Worm (Caenorhabditis elegans): ENCODE measurements around the gene F09C6.16.

F09C6.16 gene

ce11 chrV:16882260-16882918, 27.4 kb downstream of the F09C6.16 start, which contains the start of the genes F09C6.11 and F09C6.12:
F09C6.11 (minus strand) TSS chrV:16882310.
F09C6.12 (plus strand) TSS chrV:16882868.
- TF ChIP-seq nhr-77 (tag; optimal IDR thresholded peaks at IDR 0.05) (peak; percentile 8), snpc-4 (tag; optimal IDR thresholded peaks at IDR 0.05) (no peak), nhr-20 (tag; optimal IDR thresholded peaks at IDR 0.05) (peak; percentile 47)

DNA sequence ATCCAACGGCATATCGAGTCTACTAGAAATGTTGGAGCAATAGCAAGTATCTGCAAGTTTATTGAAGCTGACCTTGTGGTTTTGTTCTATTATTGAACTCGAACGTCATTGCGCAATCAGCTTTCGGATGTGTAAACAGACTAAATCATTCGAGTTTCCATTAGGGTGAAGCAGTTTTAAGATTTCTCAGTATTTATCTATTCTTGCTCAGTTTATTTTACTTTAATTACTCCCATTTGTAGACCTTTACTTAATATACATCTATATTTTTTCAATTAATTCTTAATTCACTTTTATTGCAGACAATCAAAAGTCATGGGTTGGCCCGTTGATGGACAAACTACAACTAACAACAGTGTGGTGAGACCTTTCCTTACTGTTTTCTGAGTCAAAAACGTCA, 29.1 kb downstream of the F09C6.16 start, which contains the start of gene F09C6.14:
Gene F09C6.14 (plus strand): TSS at position 301 of the 400 bp plus-strand sequence.
- TF ChIP-seq aha-1 (tag; optimal IDR thresholded peaks at IDR 0.05), result no peak
- TF ChIP-seq lin-13 (GFP tag; optimal IDR thresholded peaks at IDR 0.05), result no peak
- TF ChIP-seq unc-130 (tag; optimal IDR thresholded peaks at IDR 0.05), result no peak
- TF ChIP-seq ama-1 (optimal IDR thresholded peaks at IDR 0.05), result no peak
- no peak for TF ChIP-seq grh-1 (GFP tag; IDR thresholded peaks at IDR 0.05)
- TF ChIP-seq sptf-1 (tag; optimal IDR thresholded peaks at IDR 0.05), result no peak
- no peak for TF ChIP-seq lin-35 (GFP tag; optimal IDR thresholded peaks at IDR 0.05)
- no peak for TF ChIP-seq unc-86 (tag; optimal IDR thresholded peaks at IDR 0.05)

ce11 chrV:16880054-16880453, 29.7 kb downstream of the F09C6.16 start, which contains the start of gene F09C6.3:
F09C6.3 (minus strand) TSS chrV:16880154.
- no peak for TF ChIP-seq sox-4 (tag; optimal IDR thresholded peaks at IDR 0.05)
- no peak for TF ChIP-seq ceh-88 (GFP tag; IDR thresholded peaks at IDR 0.05)
- no peak for TF ChIP-seq unc-62 (GFP tag; optimal IDR thresholded peaks at IDR 0.05)
- TF ChIP-seq fkh-8 (tag; optimal IDR thresholded peaks at IDR 0.05), result no peak
- no peak for TF ChIP-seq vab-15 (tag; optimal IDR thresholded peaks at IDR 0.05)
- no peak for TF ChIP-seq ces-1 (GFP tag; optimal IDR thresholded peaks at IDR 0.05)
- no peak for TF ChIP-seq tbx-2 (tag; optimal IDR thresholded peaks at IDR 0.05)
- no peak for TF ChIP-seq pax-3 (tag; optimal IDR thresholded peaks at IDR 0.05)
- no peak for TF ChIP-seq nhr-84 (tag; optimal IDR thresholded peaks at IDR 0.05)
- no peak for TF ChIP-seq efl-3 (GFP tag; optimal IDR thresholded peaks at IDR 0.05)
- TF ChIP-seq nhr-237 (tag; optimal IDR thresholded peaks at IDR 0.05), result no peak
- no peak for TF ChIP-seq mep-1 (tag; optimal IDR thresholded peaks at IDR 0.05)
- no peak for TF ChIP-seq mef-2 (tag; optimal IDR thresholded peaks at IDR 0.05)
- no peak for TF ChIP-seq pqm-1 (tag; optimal IDR thresholded peaks at IDR 0.05)

ce11 chrV:16879532-16879931, 30.2 kb downstream of the F09C6.16 start:
- TF ChIP-seq F16B12.6 (tag; optimal IDR thresholded peaks at IDR 0.05), result no peak
- TF ChIP-seq nhr-71 (tag; optimal IDR thresholded peaks at IDR 0.05), result no peak
- TF ChIP-seq zag-1 (tag; optimal IDR thresholded peaks at IDR 0.05), result no peak

ce11 chrV:16874966-16875365, 34.8 kb downstream of the F09C6.16 start, which contains the start of gene F49A5.10:
F49A5.10 (plus strand) TSS chrV:16875266.
- TF ChIP-seq pax-3 (tag; optimal IDR thresholded peaks at IDR 0.05) (no peak), nhr-19 (GFP tag; conservative IDR thresholded peaks at IDR 0.05) (no peak), fkh-10 (GFP tag; optimal IDR thresholded peaks at IDR 0.05) (no peak), sup-37 (GFP tag; optimal IDR thresholded peaks at IDR 0.05) (no peak), aly-2 (tag; optimal IDR thresholded peaks at IDR 0.05) (no peak), mab-9 (GFP tag; IDR thresholded peaks at IDR 0.05) (no peak), fkh-8 (tag; optimal IDR thresholded peaks at IDR 0.05) (no peak)

DNA sequence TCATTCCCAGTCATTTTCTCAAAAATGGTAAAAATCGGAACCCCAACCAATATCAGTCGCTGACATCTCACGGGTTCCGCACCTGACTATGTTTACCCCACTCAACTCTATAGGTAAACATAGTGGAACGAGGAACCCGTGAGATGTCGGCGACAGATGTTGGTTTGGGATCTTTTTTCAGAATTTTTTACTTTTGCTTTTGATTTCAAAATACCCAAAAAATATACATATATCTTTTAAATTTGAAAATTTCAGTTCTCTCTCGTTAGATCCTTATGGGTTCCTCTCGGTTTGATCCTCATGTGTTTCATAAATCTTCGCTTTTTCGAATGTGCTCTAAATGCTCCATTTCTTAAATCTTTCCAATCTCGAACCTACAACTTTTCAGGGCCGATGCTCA, 36.1 kb downstream of the F09C6.16 start, which contains the start of gene srw-23:
Gene srw-23 (plus strand): TSS at position 301 of the 400 bp plus-strand sequence.
- TF ChIP-seq efl-1 (optimal IDR thresholded peaks at IDR 0.05), result no peak
- peak in 1 of 2 experiments; percentile 30 for TF ChIP-seq efl-1 (GFP tag; optimal IDR thresholded peaks at IDR 0.05 in 1 of 2)
- no peak for TF ChIP-seq ceh-88 (GFP tag; IDR thresholded peaks at IDR 0.05)

Data from whole organism, L1 larva.